Worm (Caenorhabditis elegans): ENCODE data around the gene T01C3.3.

The T01C3.3 gene

DNA sequence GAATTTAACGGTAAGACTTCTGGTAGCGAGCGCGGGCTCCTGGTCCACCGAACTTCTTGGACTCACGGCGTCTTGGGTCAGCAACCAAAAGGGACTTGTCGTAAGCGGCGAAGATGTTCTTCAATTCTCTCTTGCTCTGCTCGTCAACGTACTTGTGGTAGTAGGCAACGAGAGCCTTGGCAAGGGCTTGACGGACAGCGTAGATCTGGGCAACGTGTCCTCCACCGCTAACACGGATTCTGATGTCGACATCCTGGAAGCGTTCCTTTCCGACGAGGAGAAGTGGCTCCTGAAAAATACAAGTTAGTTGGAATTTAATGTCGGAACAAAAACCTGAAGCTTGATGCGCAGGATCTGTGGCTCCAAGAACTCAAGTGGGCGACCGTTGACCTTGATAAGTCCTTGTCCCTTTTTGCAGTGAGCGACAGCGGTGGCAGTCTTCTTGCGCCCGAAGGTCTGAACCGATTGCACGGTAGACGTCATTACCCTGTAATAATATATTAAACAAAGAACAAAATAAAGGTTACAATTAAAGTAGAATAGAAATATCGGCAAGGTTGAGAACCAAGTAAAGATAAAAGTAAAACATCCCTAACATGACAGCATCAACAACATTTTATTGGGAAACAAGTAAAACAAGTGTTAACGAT, 7.7 kb upstream of the T01C3.3 start, which contains the start of gene rps-16 (continued):
- TF ChIP-seq pha-4 (GFP tag; IDR thresholded peaks at IDR 0.05), result peak; percentile 64; the same call in 1 of the 2 replicates
- no peak for TF ChIP-seq pha-4 (tag; optimal IDR thresholded peaks at IDR 0.05)
- no peak for TF ChIP-seq tag-97 (GFP tag; IDR thresholded peaks at IDR 0.05)
- no peak for TF ChIP-seq lin-29 (GFP tag; IDR thresholded peaks at IDR 0.05)
- TF ChIP-seq pqm-1 (tag; optimal IDR thresholded peaks at IDR 0.05), result no peak
- no peak for TF ChIP-seq gei-8 (GFP tag; optimal IDR thresholded peaks at IDR 0.05)
- TF ChIP-seq ztf-11 (tag; optimal IDR thresholded peaks at IDR 0.05), result no peak
- no peak for TF ChIP-seq zip-2 (tag; optimal IDR thresholded peaks at IDR 0.05)
- no peak for TF ChIP-seq unc-130 (GFP tag; optimal IDR thresholded peaks at IDR 0.05)
- TF ChIP-seq hmg-1.1 (GFP tag; IDR thresholded peaks at IDR 0.05), result no peak
- no peak for TF ChIP-seq ceh-62 (tag; optimal IDR thresholded peaks at IDR 0.05)
- TF ChIP-seq nhr-41 (GFP tag; IDR thresholded peaks at IDR 0.05), result no peak
- TF ChIP-seq nhr-25 (tag; optimal IDR thresholded peaks at IDR 0.05; ENCODE audit: borderline replicate concordance, insufficient read depth), result peak; percentile 32
- no peak for TF ChIP-seq nhr-6 (tag; optimal IDR thresholded peaks at IDR 0.05)
- TF ChIP-seq R02D3.7 (tag; optimal IDR thresholded peaks at IDR 0.05), result no peak
- no peak for TF ChIP-seq madf-9 (GFP tag; conservative IDR thresholded peaks at IDR 0.05)
- no peak for TF ChIP-seq rbr-2 (tag; optimal IDR thresholded peaks at IDR 0.05)
- TF ChIP-seq unc-62 (GFP tag; optimal IDR thresholded peaks at IDR 0.05 in 1 of 2), result peak in 1 of 2 experiments; percentile 81
- TF ChIP-seq unc-62 (tag; optimal IDR thresholded peaks at IDR 0.05), result no peak
- TF ChIP-seq aly-2 (tag; optimal IDR thresholded peaks at IDR 0.05), result peak; percentile 17
- TF ChIP-seq mdl-1 (tag; optimal IDR thresholded peaks at IDR 0.05), result no peak
- TF ChIP-seq zip-11 (GFP tag; IDR thresholded peaks at IDR 0.05), result no peak
- TF ChIP-seq daf-8 (GFP tag; IDR thresholded peaks at IDR 0.05), result no peak
- peak; percentile 90 for TF ChIP-seq aha-1 (tag)
- TF ChIP-seq lsy-2 (tag; optimal IDR thresholded peaks at IDR 0.05), result no peak
- no peak for TF ChIP-seq mep-1 (tag; optimal IDR thresholded peaks at IDR 0.05)
- TF ChIP-seq unc-39 (tag; optimal IDR thresholded peaks at IDR 0.05), result no peak
- TF ChIP-seq mdt-29 (GFP tag; IDR thresholded peaks at IDR 0.05), result peak; percentile 68; the same call in 1 of the 2 replicates
- no peak for TF ChIP-seq ceh-82 (tag; optimal IDR thresholded peaks at IDR 0.05)
- TF ChIP-seq nhr-28 (tag; optimal IDR thresholded peaks at IDR 0.05), result no peak
- TF ChIP-seq lin-13 (GFP tag; optimal IDR thresholded peaks at IDR 0.05), result peak; percentile 38
- TF ChIP-seq sdz-12 (GFP tag; optimal IDR thresholded peaks at IDR 0.05), result no peak
- no peak for TF ChIP-seq vab-7 (GFP tag; IDR thresholded peaks at IDR 0.05)
- TF ChIP-seq ctbp-1 (GFP tag; IDR thresholded peaks at IDR 0.05), result peak; percentile 65; the same call in 1 of the 2 replicates
- TF ChIP-seq mes-2 (tag; optimal IDR thresholded peaks at IDR 0.05; ENCODE audit: poor library complexity, severe bottlenecking), result peak; percentile 22
- peak; percentile 10; the same call in 1 of the 2 replicates for TF ChIP-seq snpc-1.2 (GFP tag; IDR thresholded peaks at IDR 0.05)
- TF ChIP-seq zag-1 (tag; optimal IDR thresholded peaks at IDR 0.05), result no peak
- TF ChIP-seq ces-1 (GFP tag; optimal IDR thresholded peaks at IDR 0.05), result no peak
- TF ChIP-seq lin-1 (GFP tag; IDR thresholded peaks at IDR 0.05), result no peak
- TF ChIP-seq nhr-111 (GFP tag; optimal IDR thresholded peaks at IDR 0.05), result peak; percentile 89
- TF ChIP-seq mxl-2 (GFP tag; conservative IDR thresholded peaks at IDR 0.05), result no peak
- TF ChIP-seq daf-12 (tag; optimal IDR thresholded peaks at IDR 0.05), result no peak
- no peak for TF ChIP-seq jun-1 (tag; optimal IDR thresholded peaks at IDR 0.05)
- TF ChIP-seq lim-7 (GFP tag; IDR thresholded peaks at IDR 0.05), result no peak
- no peak for TF ChIP-seq ceh-44 (GFP tag; IDR thresholded peaks at IDR 0.05)
- no peak for TF ChIP-seq Y75B8A.6 (GFP tag; IDR thresholded peaks at IDR 0.05)
- no peak for TF ChIP-seq T20F7.1 (GFP tag; optimal IDR thresholded peaks at IDR 0.05)
- no peak for TF ChIP-seq dmd-6 (GFP tag; IDR thresholded peaks at IDR 0.05)
- no peak for TF ChIP-seq D1046.2 (GFP tag; IDR thresholded peaks at IDR 0.05)
- TF ChIP-seq lin-38 (GFP tag; IDR thresholded peaks at IDR 0.05), result peak; percentile 82
- no peak for TF ChIP-seq ZK337.2 (GFP tag; IDR thresholded peaks at IDR 0.05)
- TF ChIP-seq nhr-42 (GFP tag; IDR thresholded peaks at IDR 0.05), result no peak
